Fruit fly (Drosophila melanogaster): Measurements from ENCODE around the gene aurB.

The aurB gene

dm6 chr2L:10842326-10842725 is 15.6 kb downstream of the aurB start, which contains the start of gene CG6700:
CG6700 (minus strand) TSS chr2L:10842597.
- TF ChIP-seq psq (optimal IDR thresholded peaks at IDR 0.05) = no peak
- no peak for TF ChIP-seq CG8478 (optimal IDR thresholded peaks at IDR 0.05)
- no peak for TF ChIP-seq EcR (GFP tag; optimal IDR thresholded peaks at IDR 0.05)
- no peak for TF ChIP-seq pan (optimal IDR thresholded peaks at IDR 0.05)
- no peak for TF ChIP-seq Dll (optimal IDR thresholded peaks at IDR 0.05)
- no peak for TF ChIP-seq usp (GFP tag; optimal IDR thresholded peaks at IDR 0.05)

dm6 chr2L:10841619-10842018 is 16.3 kb downstream of the aurB start:
- TF ChIP-seq psq (optimal IDR thresholded peaks at IDR 0.05) = no peak
- TF ChIP-seq EcR (GFP tag; optimal IDR thresholded peaks at IDR 0.05) = no peak
- TF ChIP-seq CG8478 (optimal IDR thresholded peaks at IDR 0.05) = no peak
- TF ChIP-seq pan (optimal IDR thresholded peaks at IDR 0.05) = no peak
- no peak for TF ChIP-seq Dll (optimal IDR thresholded peaks at IDR 0.05)
- no peak for TF ChIP-seq usp (GFP tag; optimal IDR thresholded peaks at IDR 0.05)

- TF ChIP-seq pan (optimal IDR thresholded peaks at IDR 0.05) (no peak), usp (GFP tag; optimal IDR thresholded peaks at IDR 0.05) (no peak), Dll (optimal IDR thresholded peaks at IDR 0.05) (no peak), EcR (GFP tag; optimal IDR thresholded peaks at IDR 0.05) (no peak), CG8478 (optimal IDR thresholded peaks at IDR 0.05) (no peak), psq (optimal IDR thresholded peaks at IDR 0.05) (no peak)
Observed at dm6 chr2L:10837491-10837890, 20.4 kb downstream of the aurB start, which contains the start of gene Nos. Nos (minus strand) TSS chr2L:10837511.

dm6 chr2L:10831590-10831989 is 26.3 kb downstream of the aurB start:
- no peak for TF ChIP-seq psq (optimal IDR thresholded peaks at IDR 0.05)
- TF ChIP-seq pan (optimal IDR thresholded peaks at IDR 0.05) = no peak
- TF ChIP-seq EcR (GFP tag; optimal IDR thresholded peaks at IDR 0.05) = no peak
- no peak for TF ChIP-seq usp (GFP tag; optimal IDR thresholded peaks at IDR 0.05)
- TF ChIP-seq Dll (optimal IDR thresholded peaks at IDR 0.05) = no peak
- no peak for TF ChIP-seq CG8478 (optimal IDR thresholded peaks at IDR 0.05)

- TF ChIP-seq CG8478 (optimal IDR thresholded peaks at IDR 0.05) (no peak), usp (GFP tag; optimal IDR thresholded peaks at IDR 0.05) (no peak), Dll (optimal IDR thresholded peaks at IDR 0.05) (no peak), pan (optimal IDR thresholded peaks at IDR 0.05) (no peak), EcR (GFP tag; optimal IDR thresholded peaks at IDR 0.05) (no peak), psq (optimal IDR thresholded peaks at IDR 0.05) (no peak)
Observed at dm6 chr2L:10822620-10823019, 35.3 kb downstream of the aurB start.

DNA sequence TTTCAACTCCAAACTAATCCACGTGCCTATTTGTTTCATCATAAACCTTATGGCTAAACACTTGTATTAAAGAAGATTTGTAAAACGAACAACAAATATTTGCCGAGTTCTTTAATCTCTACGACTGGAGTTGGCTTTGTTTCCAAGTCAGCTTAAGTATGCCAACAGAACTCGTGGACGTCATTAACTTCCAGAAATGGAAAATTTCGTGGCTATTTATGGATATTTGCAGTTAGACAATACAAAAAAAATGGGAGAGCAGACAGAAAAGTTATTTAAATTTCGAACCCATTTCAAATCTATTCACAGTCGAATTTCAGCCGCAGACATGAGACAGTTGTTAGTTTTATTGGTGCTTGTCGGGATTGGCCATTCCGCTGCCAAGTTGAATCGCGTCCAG is 37.5 kb downstream of the aurB start, which contains the start of gene CG17134:
Gene CG17134 (plus strand): TSS at position 301 of the 400 bp plus-strand sequence.
- no peak for TF ChIP-seq pan (optimal IDR thresholded peaks at IDR 0.05)
- no peak for TF ChIP-seq usp (GFP tag; optimal IDR thresholded peaks at IDR 0.05)
- TF ChIP-seq psq (optimal IDR thresholded peaks at IDR 0.05) = no peak
- TF ChIP-seq CG8478 (optimal IDR thresholded peaks at IDR 0.05) = no peak
- TF ChIP-seq Dll (optimal IDR thresholded peaks at IDR 0.05) = no peak
- TF ChIP-seq EcR (GFP tag; optimal IDR thresholded peaks at IDR 0.05) = no peak

DNA sequence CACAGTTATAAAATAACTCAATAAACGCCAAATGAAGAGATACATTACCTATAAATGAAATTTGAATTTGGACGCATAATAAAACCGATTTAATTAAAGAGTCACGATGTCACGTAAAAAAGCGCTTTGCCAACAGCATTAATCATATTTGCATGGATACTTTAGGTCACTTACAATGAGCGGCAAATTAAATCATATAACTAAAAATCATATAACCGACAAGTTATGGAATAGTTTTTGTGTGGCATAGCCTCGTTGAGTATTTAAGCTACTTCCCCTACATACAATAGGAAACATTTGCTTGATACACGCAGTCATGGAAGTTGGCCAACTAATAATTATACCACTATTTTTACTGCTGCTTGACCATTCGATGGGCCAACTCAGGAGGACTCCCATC is 39.1 kb downstream of the aurB start, which contains the start of gene CG6508:
Gene CG6508 (plus strand): TSS at position 301 of the 400 bp plus-strand sequence.
- TF ChIP-seq psq (optimal IDR thresholded peaks at IDR 0.05) = no peak
- TF ChIP-seq CG8478 (optimal IDR thresholded peaks at IDR 0.05) = no peak
- TF ChIP-seq Dll (optimal IDR thresholded peaks at IDR 0.05) = no peak
- no peak for TF ChIP-seq usp (GFP tag; optimal IDR thresholded peaks at IDR 0.05)
- TF ChIP-seq EcR (GFP tag; optimal IDR thresholded peaks at IDR 0.05) = no peak
- no peak for TF ChIP-seq pan (optimal IDR thresholded peaks at IDR 0.05)
